Worm (Caenorhabditis elegans) whole organism, L3 larva: ENCODE data around the gene sel-15.

ENCODE experiments used
- R02D3.7 ChIP-seq: fragments of 150-350 bp; optimal IDR thresholded peaks from 2 replicates; lab custom pipeline; 2014; ENCODE audit warnings: missing biosample characterization, missing genetic modification characterization
- ZK546.5 ChIP-seq: sonication (generic microtip); optimal IDR thresholded peaks from 2 replicates; lab custom pipeline; 2017; ENCODE audit warnings: missing biosample characterization, missing genetic modification characterization
- aly-2 ChIP-seq: fragments of 150-350 bp; optimal IDR thresholded peaks from 2 replicates; lab custom pipeline; 2014; ENCODE audit warnings: missing biosample characterization, missing genetic modification characterization
- ama-1 ChIP-seq: fragments of 150-350 bp; optimal IDR thresholded peaks from 2 replicates; lab custom pipeline; 2018
- ceh-16 ChIP-seq: sonication (generic microtip); optimal IDR thresholded peaks from 2 replicates; lab custom pipeline; 2017; ENCODE audit warnings: missing biosample characterization, missing genetic modification characterization
- ceh-28 ChIP-seq: fragments of 150-350 bp; optimal IDR thresholded peaks from 2 replicates; lab custom pipeline; 2014; ENCODE audit warnings: missing biosample characterization, missing genetic modification reagents, missing genetic modification characterization
- ceh-82 ChIP-seq: fragments of 150-350 bp; optimal IDR thresholded peaks from 2 replicates; lab custom pipeline; 2014; ENCODE audit warnings: missing biosample characterization, missing genetic modification characterization
- ceh-9 ChIP-seq: sonication (generic microtip); optimal IDR thresholded peaks from 2 replicates; lab custom pipeline; 2018; ENCODE audit warnings: missing biosample characterization, missing genetic modification characterization
- daf-12 ChIP-seq: fragments of 150-350 bp; optimal IDR thresholded peaks from 2 replicates; lab custom pipeline; 2014; ENCODE audit warnings: missing biosample characterization, missing genetic modification reagents, missing genetic modification characterization
- egl-27 ChIP-seq: sonication (generic microtip); optimal IDR thresholded peaks from 4 replicates; lab custom pipeline; 2017; ENCODE audit warnings: missing biosample characterization, missing genetic modification reagents, missing genetic modification characterization
- egl-5 ChIP-seq: fragments of 150-350 bp; optimal IDR thresholded peaks from 2 replicates; lab custom pipeline; 2017; ENCODE audit warnings: missing biosample characterization, missing genetic modification reagents, missing genetic modification characterization, inconsistent platforms
- elt-1 ChIP-seq: fragments of 150-350 bp; optimal IDR thresholded peaks from 2 replicates; lab custom pipeline; 2014; ENCODE audit warnings: missing biosample characterization, missing genetic modification characterization
- elt-2 ChIP-seq: sonication (generic microtip); optimal IDR thresholded peaks from 2 replicates; lab custom pipeline; 2016; ENCODE audit warnings: missing genetic modification reagents, mild to moderate bottlenecking, missing genetic modification characterization, missing compliant biosample characterization
- elt-3 ChIP-seq, 3 experiments: fragments of 150-350 bp in 1 of 3; sonication (generic microtip) in 2 of 3; optimal IDR thresholded peaks; 2 replicates in 2 of 3; 4 replicates in 1 of 3; lab custom pipeline; 2014 to 2017; ENCODE audit warnings: missing biosample characterization in 3 of 3, missing genetic modification characterization in 3 of 3
- eor-1 ChIP-seq, 2 experiments: fragments of 150-350 bp; optimal IDR thresholded peaks; 2 replicates each; lab custom pipeline; 2014 to 2018; ENCODE audit warnings: missing biosample characterization in 2 of 2, missing genetic modification characterization in 2 of 2
- fkh-10 ChIP-seq: sonication (generic microtip); optimal IDR thresholded peaks from 2 replicates; lab custom pipeline; 2017; ENCODE audit warnings: missing biosample characterization, missing genetic modification reagents, missing genetic modification characterization
- fkh-2 ChIP-seq: fragments of 150-350 bp; optimal IDR thresholded peaks from 2 replicates; lab custom pipeline; 2014; ENCODE audit warnings: missing biosample characterization, missing genetic modification reagents, missing genetic modification characterization
- fos-1 ChIP-seq: fragments of 150-350 bp; optimal IDR thresholded peaks from 2 replicates; lab custom pipeline; 2014; ENCODE audit warnings: missing biosample characterization, missing genetic modification characterization
- hmg-11 ChIP-seq: sonication (generic microtip); optimal IDR thresholded peaks from 2 replicates; lab custom pipeline; 2016; ENCODE audit warnings: missing genetic modification characterization, missing compliant biosample characterization
- jun-1 ChIP-seq: fragments of 150-350 bp; optimal IDR thresholded peaks from 2 replicates; lab custom pipeline; 2014; ENCODE audit warnings: missing biosample characterization, missing genetic modification reagents, missing genetic modification characterization
- lin-15B ChIP-seq: fragments of 150-350 bp; optimal IDR thresholded peaks from 2 replicates; lab custom pipeline; 2014; ENCODE audit warnings: missing biosample characterization, missing genetic modification characterization
- lin-39 ChIP-seq: fragments of 150-350 bp; optimal IDR thresholded peaks from 2 replicates; lab custom pipeline; 2018; ENCODE audit warnings: missing biosample characterization, missing genetic modification reagents, missing genetic modification characterization
- lsy-12 ChIP-seq: sonication (generic microtip); optimal IDR thresholded peaks from 2 replicates; lab custom pipeline; 2016; ENCODE audit warnings: mild to moderate bottlenecking, missing genetic modification characterization, missing compliant biosample characterization
- mml-1 ChIP-seq: fragments of 150-350 bp; sonication (generic microtip); optimal IDR thresholded peaks from 3 replicates; lab custom pipeline; 2014; ENCODE audit warnings: missing biosample characterization, missing genetic modification characterization
- nfya-1 ChIP-seq: sonication (generic microtip); optimal IDR thresholded peaks from 2 replicates; lab custom pipeline; 2017; ENCODE audit warnings: missing genetic modification characterization, mild to moderate bottlenecking, missing compliant biosample characterization, antibody characterized with exemption, moderate library complexity; ENCODE audit not compliant: insufficient read depth
- nhr-11 ChIP-seq: fragments of 150-350 bp; optimal IDR thresholded peaks from 2 replicates; lab custom pipeline; 2014; ENCODE audit warnings: missing biosample characterization, missing genetic modification characterization
- nhr-12 ChIP-seq: fragments of 150-350 bp; optimal IDR thresholded peaks from 2 replicates; lab custom pipeline; 2014; ENCODE audit warnings: missing biosample characterization, missing genetic modification characterization
- nhr-23 ChIP-seq: fragments of 150-350 bp; optimal IDR thresholded peaks from 2 replicates; lab custom pipeline; 2014; ENCODE audit warnings: missing biosample characterization, missing genetic modification reagents, missing genetic modification characterization
- nhr-237 ChIP-seq: fragments of 150-350 bp; optimal IDR thresholded peaks from 2 replicates; lab custom pipeline; 2014; ENCODE audit warnings: missing biosample characterization, missing genetic modification characterization
- nhr-25 ChIP-seq: sonication (generic microtip); optimal IDR thresholded peaks from 2 replicates; lab custom pipeline; 2017; ENCODE audit warnings: missing biosample characterization, missing genetic modification characterization
- nhr-28 ChIP-seq: fragments of 150-350 bp; optimal IDR thresholded peaks from 2 replicates; lab custom pipeline; 2014; ENCODE audit warnings: missing biosample characterization, missing genetic modification characterization
- nhr-43 ChIP-seq: sonication (generic microtip); optimal IDR thresholded peaks from 2 replicates; lab custom pipeline; 2016; ENCODE audit warnings: mild to moderate bottlenecking, missing genetic modification characterization, missing compliant biosample characterization; ENCODE audit not compliant: poor library complexity, severe bottlenecking
- nhr-67 ChIP-seq: fragments of 150-350 bp; optimal IDR thresholded peaks from 2 replicates; lab custom pipeline; 2014; ENCODE audit warnings: missing biosample characterization, missing genetic modification characterization
- nhr-76 ChIP-seq: fragments of 150-350 bp; sonication (generic microtip); optimal IDR thresholded peaks from 5 replicates; lab custom pipeline; 2014; ENCODE audit warnings: missing biosample characterization, missing genetic modification characterization
- nhr-77 ChIP-seq: fragments of 150-350 bp; optimal IDR thresholded peaks from 2 replicates; lab custom pipeline; 2014; ENCODE audit warnings: missing biosample characterization, missing genetic modification characterization
- pha-4 ChIP-seq: fragments of 150-350 bp; optimal IDR thresholded peaks from 2 replicates; lab custom pipeline; 2014; ENCODE audit warnings: missing biosample characterization, missing genetic modification reagents, missing genetic modification characterization
- sea-2 ChIP-seq: fragments of 150-350 bp; sonication (generic microtip); optimal IDR thresholded peaks from 4 replicates; lab custom pipeline; 2014; ENCODE audit warnings: missing biosample characterization, missing genetic modification reagents, missing genetic modification characterization
- skn-1 ChIP-seq: fragments of 150-350 bp; optimal IDR thresholded peaks from 2 replicates; lab custom pipeline; 2014; ENCODE audit warnings: missing biosample characterization, missing genetic modification characterization
- snpc-4 ChIP-seq: fragments of 150-350 bp; optimal IDR thresholded peaks from 2 replicates; lab custom pipeline; 2014; ENCODE audit warnings: missing biosample characterization, missing genetic modification characterization
- tbx-2 ChIP-seq: sonication (generic microtip); optimal IDR thresholded peaks from 2 replicates; lab custom pipeline; 2016; ENCODE audit warnings: mild to moderate bottlenecking, missing genetic modification characterization, missing compliant biosample characterization
- unc-39 ChIP-seq: sonication (generic microtip); optimal IDR thresholded peaks from 4 replicates; lab custom pipeline; 2017; ENCODE audit warnings: missing biosample characterization, missing genetic modification characterization
- unc-62 ChIP-seq: fragments of 150-350 bp; sonication (generic microtip); optimal IDR thresholded peaks from 4 replicates; lab custom pipeline; 2014; ENCODE audit warnings: missing biosample characterization, missing genetic modification reagents, missing genetic modification characterization
- zag-1 ChIP-seq: fragments of 150-350 bp; optimal IDR thresholded peaks from 2 replicates; lab custom pipeline; 2014; ENCODE audit warnings: missing biosample characterization, missing genetic modification characterization
- ztf-11 ChIP-seq: fragments of 150-350 bp; optimal IDR thresholded peaks from 2 replicates; lab custom pipeline; 2014; ENCODE audit warnings: missing biosample characterization, missing genetic modification characterization
- ztf-4 ChIP-seq: fragments of 150-350 bp; optimal IDR thresholded peaks from 2 replicates; lab custom pipeline; 2014; ENCODE audit warnings: missing biosample characterization, missing genetic modification characterization

The sel-15 gene

ce11 chrIII:675413-675812 lies 20.9 kb downstream of the sel-15 start:
- TF ChIP-seq hmg-11 = peak; percentile 39
- TF ChIP-seq nfya-1 (tag; lab: Kevin White, UChicago) = peak; percentile 40
- TF ChIP-seq ceh-16 = no peak
- TF ChIP-seq ama-1 = no peak
- no peak for TF ChIP-seq snpc-4 (tag; lab: Kevin White, UChicago)
- TF ChIP-seq nhr-12 (tag; lab: Kevin White, UChicago) = no peak
- peak; percentile 82 for TF ChIP-seq fkh-10 (GFP tag; lab: Kevin White, UChicago)
- no peak for TF ChIP-seq egl-5 (tag; lab: Kevin White, UChicago)
- TF ChIP-seq, all 47 proteins: peak for 3

ce11 chrIII:670994-671393 lies 25.3 kb downstream of the sel-15 start:
- TF ChIP-seq hmg-11 (peak; percentile 75), nhr-43 (tag; lab: Kevin White, UChicago) (no peak), lin-15B (tag; lab: Kevin White, UChicago) (peak; percentile 19), nhr-67 (tag; lab: Kevin White, UChicago) (no peak), fkh-2 (tag; lab: Kevin White, UChicago) (no peak), lsy-12 (tag; lab: Kevin White, UChicago) (peak; percentile 29), ztf-11 (tag; lab: Kevin White, UChicago) (no peak), nfya-1 (tag; lab: Kevin White, UChicago) (peak; percentile 85), skn-1 (tag; lab: Kevin White, UChicago) (no peak), unc-62 (no peak), nhr-28 (no peak), unc-39 (tag; lab: Kevin White, UChicago) (no peak), zag-1 (no peak), lin-39 (tag; lab: Kevin White, UChicago) (peak; percentile 91), ceh-82 (no peak), ztf-4 (tag; lab: Kevin White, UChicago) (no peak), egl-27 (tag; lab: Kevin White, UChicago) (no peak), pha-4 (no peak), egl-5 (tag; lab: Kevin White, UChicago) (no peak), nhr-76 (tag; lab: Kevin White, UChicago) (no peak), fkh-10 (GFP tag; lab: Kevin White, UChicago) (peak; percentile 89), elt-1 (tag; lab: Kevin White, UChicago) (no peak), mml-1 (no peak), ceh-28 (peak; percentile 24), aly-2 (tag; lab: Kevin White, UChicago) (no peak), elt-3 (tag; optimal IDR thresholded peaks at IDR 0.05; lab: Kevin White, UChicago) (no peak), nhr-237 (tag; lab: Kevin White, UChicago) (no peak), fos-1 (tag; lab: Kevin White, UChicago) (no peak), ama-1 (no peak), nhr-23 (tag; lab: Kevin White, UChicago) (no peak), tbx-2 (tag; lab: Kevin White, UChicago) (peak; percentile 36), nhr-11 (no peak)

- TF ChIP-seq zag-1 (no peak), nhr-23 (tag; lab: Kevin White, UChicago) (no peak), eor-1 (tag; optimal IDR thresholded peaks at IDR 0.05; lab: Kevin White, UChicago) (no peak), lsy-12 (tag; lab: Kevin White, UChicago) (no peak), daf-12 (tag; lab: Kevin White, UChicago) (no peak), nhr-12 (tag; lab: Kevin White, UChicago) (no peak), jun-1 (tag; lab: Kevin White, UChicago) (no peak), snpc-4 (tag; lab: Kevin White, UChicago) (peak; percentile 39), fkh-2 (tag; lab: Kevin White, UChicago) (no peak), egl-27 (tag; lab: Kevin White, UChicago) (no peak), nhr-237 (tag; lab: Kevin White, UChicago) (no peak), elt-2 (tag; lab: Kevin White, UChicago) (no peak), nhr-67 (tag; lab: Kevin White, UChicago) (no peak), nhr-11 (no peak), lin-39 (tag; lab: Kevin White, UChicago) (peak; percentile 93), tbx-2 (tag; lab: Kevin White, UChicago) (peak; percentile 39), ceh-9 (tag; lab: Kevin White, UChicago) (no peak), ama-1 (no peak), ceh-82 (no peak), elt-3 (tag; optimal IDR thresholded peaks at IDR 0.05; lab: Kevin White, UChicago) (no peak), nhr-25 (tag; lab: Kevin White, UChicago) (no peak), fos-1 (tag; lab: Kevin White, UChicago) (no peak), nhr-43 (tag; lab: Kevin White, UChicago) (no peak), ztf-11 (tag; lab: Kevin White, UChicago) (no peak), R02D3.7 (tag; lab: Kevin White, UChicago) (no peak), lin-15B (tag; lab: Kevin White, UChicago) (peak; percentile 21), nhr-77 (tag; lab: Kevin White, UChicago) (no peak), ZK546.5 (tag; lab: Kevin White, UChicago) (no peak), unc-62 (peak; percentile 50), sea-2 (GFP tag; lab: Kevin White, UChicago) (no peak), ztf-4 (tag; lab: Kevin White, UChicago) (no peak), unc-39 (tag; lab: Kevin White, UChicago) (no peak), pha-4 (no peak), hmg-11 (peak; percentile 86), ceh-16 (no peak), nhr-28 (no peak)
These were observed 27.9 kb downstream of the sel-15 start, which contains the start of gene W02B3.3 for ce11 chrIII:668303-668893. Gene W02B3.3 (minus strand): TSS chrIII:668433.
